Worm (Caenorhabditis elegans) whole organism, young adult: ENCODE data around the gene C03B1.5.

Experiments
- B0019.2 ChIP-seq: fragments of 200-800 bp; sonication (Bioruptor generic); conservative IDR thresholded peaks from 2 replicates; pipeline ENCODE4 v1.3.6; 2022; ENCODE audit warnings: missing genetic modification reagents, missing genetic modification characterization, missing compliant biosample characterization
- C06A6.2 ChIP-seq: fragments of 200-800 bp; sonication (Bioruptor generic); conservative IDR thresholded peaks from 2 replicates; pipeline ENCODE4 v1.3.6; 2022; ENCODE audit warnings: missing genetic modification characterization, missing compliant biosample characterization
- F23B12.7 ChIP-seq: sonication (generic microtip); optimal IDR thresholded peaks from 2 replicates; lab custom pipeline; 2017; ENCODE audit warnings: missing genetic modification characterization, mild to moderate bottlenecking, missing compliant biosample characterization, antibody characterized with exemption, moderate library complexity; ENCODE audit not compliant: insufficient read depth
- F33H1.4 ChIP-seq: fragments of 200-800 bp; sonication (Bioruptor generic); IDR thresholded peaks from 2 replicates; pipeline ENCODE4 v1.3.6; 2022; ENCODE audit warnings: missing genetic modification reagents, missing genetic modification characterization, missing compliant biosample characterization
- F39B2.1 ChIP-seq: fragments of 200-800 bp; sonication (Bioruptor generic); IDR thresholded peaks from 2 replicates; pipeline ENCODE4 v1.3.6; 2022; ENCODE audit warnings: missing genetic modification reagents, missing genetic modification characterization, missing compliant biosample characterization
- F49E8.2 ChIP-seq: sonication (generic microtip); optimal IDR thresholded peaks from 3 replicates; lab custom pipeline; 2017; ENCODE audit warnings: missing genetic modification characterization, mild to moderate bottlenecking, missing compliant biosample characterization, antibody characterized with exemption, moderate library complexity; ENCODE audit not compliant: insufficient read depth
- T07F8.4 ChIP-seq: sonication (generic microtip); optimal IDR thresholded peaks from 2 replicates; lab custom pipeline; 2016; ENCODE audit warnings: mild to moderate bottlenecking, missing genetic modification characterization, moderate library complexity, missing compliant biosample characterization
- T26A5.8 ChIP-seq: sonication (generic microtip); optimal IDR thresholded peaks from 2 replicates; lab custom pipeline; 2016; ENCODE audit warnings: missing genetic modification characterization, missing compliant biosample characterization
- Y53G8AR.9 ChIP-seq: fragments of 200-800 bp; sonication (Bioruptor generic); conservative IDR thresholded peaks from 2 replicates; pipeline ENCODE4 v1.3.6; 2022; ENCODE audit warnings: missing genetic modification reagents, missing genetic modification characterization, missing compliant biosample characterization
- Y56A3A.18 ChIP-seq: fragments of 200-800 bp; sonication (Bioruptor generic); IDR thresholded peaks from 2 replicates; pipeline ENCODE4 v1.3.6; 2022; ENCODE audit warnings: missing genetic modification reagents, missing genetic modification characterization, missing compliant biosample characterization
- Y95B8A.8 ChIP-seq: fragments of 200-800 bp; sonication (Bioruptor generic); IDR thresholded peaks from 2 replicates; pipeline ENCODE4 v1.3.6; 2022; ENCODE audit warnings: missing genetic modification reagents, missing genetic modification characterization, missing compliant biosample characterization
- ama-1 ChIP-seq, 3 experiments: fragments of 150-350 bp in 1 of 3; sonication (generic microtip) in 2 of 3; optimal IDR thresholded peaks; 2 replicates each; lab custom pipeline; 2014 to 2018; ENCODE audit warnings: missing biosample characterization in 2 of 3, missing genetic modification characterization in 2 of 3, missing genetic modification reagents in 2 of 3
- attf-5 ChIP-seq: fragments of 200-800 bp; sonication (Bioruptor generic); optimal IDR thresholded peaks from 2 replicates; lab custom pipeline; 2018; ENCODE audit warnings: mild to moderate bottlenecking, missing genetic modification characterization, missing compliant biosample characterization
- attf-6 ChIP-seq: fragments of 200-800 bp; sonication (Bioruptor generic); IDR thresholded peaks from 2 replicates; pipeline ENCODE4 v1.3.6; 2022; ENCODE audit warnings: missing genetic modification reagents, missing genetic modification characterization, missing compliant biosample characterization
- ceh-58 ChIP-seq: fragments of 200-800 bp; sonication (Bioruptor generic); IDR thresholded peaks from 2 replicates; pipeline ENCODE4 v1.3.6; 2022; ENCODE audit warnings: missing genetic modification characterization, missing compliant biosample characterization
- ceh-79 ChIP-seq: sonication (generic microtip); optimal IDR thresholded peaks from 2 replicates; lab custom pipeline; 2017; ENCODE audit warnings: mild to moderate bottlenecking, missing genetic modification characterization, missing compliant biosample characterization
- dox-1 ChIP-seq: fragments of 200-800 bp; sonication (Bioruptor generic); IDR thresholded peaks from 2 replicates; pipeline ENCODE4 v1.3.6; 2022; ENCODE audit warnings: missing genetic modification reagents, missing genetic modification characterization, missing compliant biosample characterization
- dpff-1 ChIP-seq: sonication (generic microtip); optimal IDR thresholded peaks from 2 replicates; lab custom pipeline; 2017; ENCODE audit warnings: mild to moderate bottlenecking, missing genetic modification characterization, missing compliant biosample characterization
- dpl-1 ChIP-seq: fragments of 150-350 bp; optimal IDR thresholded peaks from 2 replicates; lab custom pipeline; 2014; ENCODE audit warnings: missing biosample characterization, missing genetic modification reagents, missing genetic modification characterization
- egl-44 ChIP-seq: fragments of 200-800 bp; sonication (Bioruptor generic); IDR thresholded peaks from 2 replicates; pipeline ENCODE4 v1.3.6; 2022; ENCODE audit warnings: missing genetic modification reagents, missing genetic modification characterization, missing compliant biosample characterization
- egrh-3 ChIP-seq: fragments of 200-800 bp; sonication (Bioruptor generic); IDR thresholded peaks from 2 replicates; pipeline ENCODE4 v1.3.6; 2022; ENCODE audit warnings: missing genetic modification reagents, missing genetic modification characterization, missing compliant biosample characterization
- him-1 ChIP-seq: sonication (generic microtip); optimal IDR thresholded peaks from 2 replicates; lab custom pipeline; 2016; ENCODE audit warnings: missing genotype, missing genetic modification reagents, missing genetic modification characterization, missing compliant biosample characterization
- hlh-12 ChIP-seq: sonication (generic microtip); optimal IDR thresholded peaks from 2 replicates; lab custom pipeline; 2016; ENCODE audit warnings: missing genetic modification characterization, missing compliant biosample characterization
- hsf-1 ChIP-seq: fragments of 200-800 bp; sonication (Bioruptor generic); IDR thresholded peaks from 2 replicates; pipeline ENCODE4 v1.3.6; 2022; ENCODE audit warnings: missing genetic modification reagents, missing genetic modification characterization, missing compliant biosample characterization
- lag-1 ChIP-seq: fragments of 200-800 bp; sonication (Bioruptor generic); IDR thresholded peaks from 2 replicates; pipeline ENCODE4 v1.3.6; 2022; ENCODE audit warnings: missing genetic modification reagents, missing genetic modification characterization, missing compliant biosample characterization
- let-526 ChIP-seq: fragments of 200-800 bp; sonication (Bioruptor generic); IDR thresholded peaks from 2 replicates; pipeline ENCODE4 v1.3.6; 2022; ENCODE audit warnings: missing genetic modification reagents, missing genetic modification characterization, missing compliant biosample characterization
- lin-26 ChIP-seq: fragments of 200-800 bp; sonication (Bioruptor generic); IDR thresholded peaks from 2 replicates; pipeline ENCODE4 v1.3.6; 2022; ENCODE audit warnings: missing genetic modification reagents, missing genetic modification characterization, missing compliant biosample characterization
- lir-1 ChIP-seq: fragments of 200-800 bp; sonication (Bioruptor generic); conservative IDR thresholded peaks from 2 replicates; pipeline ENCODE4 v1.3.6; 2022; ENCODE audit warnings: missing genetic modification reagents, missing genetic modification characterization, missing compliant biosample characterization
- lsy-27 ChIP-seq: sonication (generic microtip); optimal IDR thresholded peaks from 2 replicates; lab custom pipeline; 2017; ENCODE audit warnings: missing genetic modification characterization, mild to moderate bottlenecking, missing compliant biosample characterization, antibody characterized with exemption, missing genotype, borderline replicate concordance; ENCODE audit not compliant: insufficient read depth
- madf-3 ChIP-seq: fragments of 200-800 bp; sonication (Bioruptor generic); IDR thresholded peaks from 2 replicates; pipeline ENCODE4 v1.3.6; 2022; ENCODE audit warnings: missing genetic modification reagents, missing genetic modification characterization, missing compliant biosample characterization
- madf-6 ChIP-seq: fragments of 200-800 bp; sonication (Bioruptor generic); IDR thresholded peaks from 2 replicates; pipeline ENCODE4 v1.3.6; 2022; ENCODE audit warnings: missing genetic modification reagents, missing genetic modification characterization, missing compliant biosample characterization
- mcd-1 ChIP-seq: fragments of 200-800 bp; sonication (Bioruptor generic); IDR thresholded peaks from 2 replicates; pipeline ENCODE4 v1.3.6; 2022; ENCODE audit warnings: missing genetic modification reagents, missing genetic modification characterization, missing compliant biosample characterization
- mxl-1 ChIP-seq: sonication (generic microtip); optimal IDR thresholded peaks from 2 replicates; lab custom pipeline; 2016; ENCODE audit warnings: missing genetic modification characterization, missing compliant biosample characterization
- nhr-120 ChIP-seq: fragments of 200-800 bp; sonication (Bioruptor generic); IDR thresholded peaks from 2 replicates; pipeline ENCODE4 v1.3.6; 2022; ENCODE audit warnings: missing genetic modification characterization, missing compliant biosample characterization
- rpc-1 ChIP-seq, 2 experiments: fragments of 150-350 bp in 1 of 2; sonication (generic microtip) in 1 of 2; optimal IDR thresholded peaks; 2 replicates each; lab custom pipeline; 2014 to 2018; ENCODE audit warnings: missing biosample characterization in 1 of 2, missing genetic modification characterization in 1 of 2, missing genetic modification reagents in 1 of 2, missing genotype in 1 of 2
- snpc-1.1 ChIP-seq: sonication (generic microtip); optimal IDR thresholded peaks from 2 replicates; lab custom pipeline; 2017; ENCODE audit warnings: missing genetic modification characterization, mild to moderate bottlenecking, missing compliant biosample characterization, antibody characterized with exemption, moderate library complexity, missing genotype, missing genetic modification reagents; ENCODE audit not compliant: insufficient read depth
- snpc-1.3 ChIP-seq: sonication (generic microtip); optimal IDR thresholded peaks from 2 replicates; lab custom pipeline; 2017; ENCODE audit warnings: missing genetic modification characterization, mild to moderate bottlenecking, missing compliant biosample characterization, antibody characterized with exemption, moderate library complexity, missing genotype, missing genetic modification reagents; ENCODE audit not compliant: insufficient read depth
- unc-130 ChIP-seq: sonication (generic microtip); optimal IDR thresholded peaks from 2 replicates; lab custom pipeline; 2016; ENCODE audit warnings: missing genetic modification reagents, missing genetic modification characterization, missing compliant biosample characterization
- xnd-1 ChIP-seq: sonication (generic microtip); optimal IDR thresholded peaks from 2 replicates; lab custom pipeline; 2016; ENCODE audit warnings: missing genotype, missing genetic modification reagents, missing genetic modification characterization, missing compliant biosample characterization
- ztf-3 ChIP-seq: fragments of 200-800 bp; sonication (Bioruptor generic); optimal IDR thresholded peaks from 2 replicates; lab custom pipeline; 2018; ENCODE audit warnings: mild to moderate bottlenecking, missing genetic modification characterization, missing compliant biosample characterization

Gene C03B1.5

DNA sequence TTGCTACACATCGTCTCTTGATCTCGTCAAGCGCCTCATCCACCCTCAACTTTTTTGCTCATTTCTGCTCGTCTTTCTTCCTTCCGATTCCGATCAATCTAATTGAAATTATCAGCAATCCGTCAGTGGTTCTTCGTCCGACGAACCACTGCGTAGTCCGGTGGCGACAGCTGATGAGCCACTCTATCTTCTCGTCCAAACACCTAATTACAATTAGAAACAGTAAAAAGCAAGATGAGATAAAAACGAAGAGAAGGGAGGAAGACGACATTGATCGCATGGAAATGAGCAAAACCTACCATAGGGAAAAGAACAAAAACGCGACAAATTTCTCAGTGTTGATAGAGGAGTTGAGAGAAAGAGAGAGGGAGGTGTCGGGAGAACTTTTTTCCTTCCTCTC is 44.1 kb downstream of the C03B1.5 start:
- no peak for TF ChIP-seq snpc-1.3 (tag; lab: Kevin White, UChicago)
- no peak for TF ChIP-seq B0019.2 (GFP tag; lab: Robert Waterston, UW)
- TF ChIP-seq ztf-3 (GFP tag; lab: Kevin White, UChicago), result no peak
- TF ChIP-seq madf-6 (GFP tag; lab: Robert Waterston, UW), result no peak
- no peak for TF ChIP-seq let-526 (GFP tag; lab: Robert Waterston, UW)
- no peak for TF ChIP-seq hlh-12 (tag; lab: Kevin White, UChicago)
- no peak for TF ChIP-seq lsy-27 (tag; lab: Kevin White, UChicago)
- TF ChIP-seq dpff-1 (tag; lab: Kevin White, UChicago), result no peak
- no peak for TF ChIP-seq snpc-1.1 (tag; lab: Kevin White, UChicago)
- no peak for TF ChIP-seq dpl-1 (GFP tag; lab: Kevin White, UChicago)
- no peak for TF ChIP-seq unc-130
- TF ChIP-seq F49E8.2 (tag; lab: Kevin White, UChicago), result no peak
- TF ChIP-seq mxl-1 (tag; lab: Kevin White, UChicago), result no peak
- no peak for TF ChIP-seq xnd-1 (tag; lab: Kevin White, UChicago)
- no peak for TF ChIP-seq Y53G8AR.9 (GFP tag; lab: Robert Waterston, UW)
- no peak for TF ChIP-seq rpc-1 (optimal IDR thresholded peaks at IDR 0.05; lab: Kevin White, UChicago)
- no peak for TF ChIP-seq rpc-1 (tag; optimal IDR thresholded peaks at IDR 0.05; lab: Kevin White, UChicago)
- TF ChIP-seq egl-44 (GFP tag; lab: Robert Waterston, UW), result no peak
- TF ChIP-seq dox-1 (GFP tag; lab: Robert Waterston, UW), result no peak

DNA sequence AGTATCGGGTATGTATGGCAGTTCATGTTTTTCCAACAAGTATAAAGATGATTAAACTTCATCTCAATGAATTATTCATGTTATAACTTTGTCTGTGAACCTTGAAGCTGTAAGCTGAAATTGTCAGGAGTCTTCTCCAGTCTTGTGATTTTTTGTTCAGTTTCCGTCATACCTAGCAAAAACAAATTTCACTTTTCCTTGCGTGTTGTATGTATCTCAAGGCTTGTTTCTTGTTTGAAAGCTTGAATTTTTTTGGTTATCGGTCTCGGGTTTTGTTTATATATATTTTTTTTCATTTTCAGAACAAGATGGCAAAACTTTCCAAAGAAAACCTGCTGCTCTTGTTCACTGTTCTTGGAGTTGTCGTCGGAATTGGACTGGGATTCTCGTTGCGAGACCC is 47.7 kb downstream of the C03B1.5 start, which contains the start of gene glt-4:
Gene glt-4, plus strand, starts transcription at position 301 of the 400 bp plus-strand sequence.
- no peak for TF ChIP-seq him-1 (tag; lab: Kevin White, UChicago)
- no peak for TF ChIP-seq ama-1 (optimal IDR thresholded peaks at IDR 0.05; lab: Kevin White, UChicago)
- no peak for TF ChIP-seq ama-1 (GFP tag; optimal IDR thresholded peaks at IDR 0.05; lab: Kevin White, UChicago)
- TF ChIP-seq ceh-79 (tag; lab: Kevin White, UChicago), result no peak
- TF ChIP-seq T26A5.8, result no peak
- no peak for TF ChIP-seq egrh-3 (GFP tag; lab: Robert Waterston, UW)
- TF ChIP-seq attf-6 (GFP tag; lab: Robert Waterston, UW), result no peak
- no peak for TF ChIP-seq Y95B8A.8 (GFP tag; lab: Robert Waterston, UW)
- no peak for TF ChIP-seq madf-3 (GFP tag; lab: Robert Waterston, UW)
- TF ChIP-seq hsf-1 (GFP tag; lab: Robert Waterston, UW), result no peak
- no peak for TF ChIP-seq Y56A3A.18
- TF ChIP-seq ceh-58 (GFP tag; lab: Robert Waterston, UW), result no peak

DNA sequence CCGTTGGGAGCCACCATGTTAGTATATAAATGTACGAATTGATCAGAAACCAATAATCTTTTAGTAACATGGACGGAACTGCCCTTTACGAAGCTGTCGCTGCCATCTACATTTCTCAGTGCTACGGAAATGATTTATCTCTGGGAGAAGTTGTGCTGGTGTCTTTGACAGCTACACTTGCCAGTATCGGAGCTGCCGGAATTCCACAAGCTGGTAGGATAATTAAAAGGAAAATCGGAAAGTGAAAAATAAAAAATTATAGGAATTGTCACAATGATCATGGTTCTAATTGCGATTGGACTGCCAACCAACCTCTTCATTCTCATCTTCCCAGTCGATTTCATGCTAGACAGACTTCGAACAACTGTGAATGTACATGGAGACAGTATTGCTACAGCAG is 50.5 kb downstream of the C03B1.5 start:
- TF ChIP-seq F39B2.1 (no peak), F23B12.7 (no peak), F33H1.4 (GFP tag; lab: Robert Waterston, UW) (no peak), mcd-1 (GFP tag; lab: Robert Waterston, UW) (no peak), nhr-120 (no peak), C06A6.2 (GFP tag; lab: Robert Waterston, UW) (no peak), lir-1 (no peak), ceh-58 (GFP tag; lab: Robert Waterston, UW) (no peak), xnd-1 (tag; lab: Kevin White, UChicago) (no peak), lag-1 (GFP tag; lab: Robert Waterston, UW) (no peak), Y95B8A.8 (GFP tag; lab: Robert Waterston, UW) (no peak), snpc-1.1 (tag; lab: Kevin White, UChicago) (no peak), lin-26 (GFP tag; lab: Robert Waterston, UW) (no peak), attf-5 (GFP tag; lab: Kevin White, UChicago) (no peak), T07F8.4 (tag; lab: Kevin White, UChicago) (no peak)
